Worm (Caenorhabditis elegans) whole organism, mixed stage, embryonic: ENCODE measurements around the gene ZK682.7.
A peak's percentile ranks its signal among the peaks of the same experiment; 100 is the strongest.

Experiments used
- M03D4.4 ChIP-seq: sonication (generic microtip); optimal IDR thresholded peaks from 2 replicates; lab custom pipeline; 2017; ENCODE audit warnings: mild to moderate bottlenecking, missing genetic modification characterization, missing compliant biosample characterization
- bed-3 ChIP-seq: fragments of 200-800 bp; sonication (Bioruptor generic); optimal IDR thresholded peaks from 3 replicates; lab custom pipeline; 2018; ENCODE audit warnings: mild to moderate bottlenecking, missing genetic modification characterization, moderate library complexity, missing compliant biosample characterization
- blmp-1 ChIP-seq: fragments of 150-350 bp; optimal IDR thresholded peaks from 2 replicates; lab custom pipeline; 2014; ENCODE audit warnings: missing biosample characterization, missing genetic modification characterization
- ceh-39 ChIP-seq: fragments of 150-350 bp; optimal IDR thresholded peaks from 2 replicates; lab custom pipeline; 2014; ENCODE audit warnings: missing biosample characterization, missing genetic modification characterization
- ceh-43 ChIP-seq: fragments of 200-800 bp; sonication (Bioruptor generic); optimal IDR thresholded peaks from 2 replicates; lab custom pipeline; 2018; ENCODE audit warnings: mild to moderate bottlenecking, missing genetic modification characterization, moderate library complexity, missing compliant biosample characterization
- ceh-83 ChIP-seq: fragments of 200-800 bp; sonication (Bioruptor generic); optimal IDR thresholded peaks from 2 replicates; lab custom pipeline; 2018; ENCODE audit warnings: mild to moderate bottlenecking, missing genetic modification characterization, missing compliant biosample characterization
- ces-1 ChIP-seq: fragments of 150-350 bp; optimal IDR thresholded peaks from 2 replicates; lab custom pipeline; 2014; ENCODE audit warnings: missing biosample characterization, missing genetic modification reagents, missing genetic modification characterization
- cnd-1 ChIP-seq: fragments of 200-800 bp; sonication (Bioruptor generic); optimal IDR thresholded peaks from 2 replicates; lab custom pipeline; 2018; ENCODE audit warnings: mild to moderate bottlenecking, missing genetic modification characterization, missing compliant biosample characterization
- drap-1 ChIP-seq: fragments of 200-800 bp; sonication (Bioruptor generic); optimal IDR thresholded peaks from 3 replicates; lab custom pipeline; 2018; ENCODE audit warnings: mild to moderate bottlenecking, missing genetic modification characterization, missing compliant biosample characterization
- elt-1 ChIP-seq: sonication (generic microtip); optimal IDR thresholded peaks from 2 replicates; lab custom pipeline; 2017; ENCODE audit warnings: missing genetic modification characterization, mild to moderate bottlenecking, missing compliant biosample characterization, antibody characterized with exemption, moderate library complexity, borderline replicate concordance; ENCODE audit not compliant: insufficient read depth
- elt-3 ChIP-seq: fragments of 150-350 bp; optimal IDR thresholded peaks from 2 replicates; lab custom pipeline; 2014; ENCODE audit warnings: missing biosample characterization, missing genetic modification characterization
- flh-1 ChIP-seq: fragments of 200-800 bp; sonication (Bioruptor generic); optimal IDR thresholded peaks from 2 replicates; lab custom pipeline; 2018; ENCODE audit warnings: mild to moderate bottlenecking, missing genetic modification characterization, moderate library complexity, missing compliant biosample characterization
- ham-2 ChIP-seq: fragments of 200-800 bp; sonication (Bioruptor generic); optimal IDR thresholded peaks from 2 replicates; lab custom pipeline; 2018; ENCODE audit warnings: mild to moderate bottlenecking, missing genetic modification characterization, missing compliant biosample characterization
- hlh-1 ChIP-seq: fragments of 150-350 bp; optimal IDR thresholded peaks from 2 replicates; lab custom pipeline; 2014; ENCODE audit warnings: missing biosample characterization, missing genetic modification reagents, missing genetic modification characterization
- lin-13 ChIP-seq: fragments of 150-350 bp; optimal IDR thresholded peaks from 2 replicates; lab custom pipeline; 2014; ENCODE audit warnings: missing biosample characterization, missing genetic modification characterization
- lin-32 ChIP-seq: fragments of 200-800 bp; sonication (Bioruptor generic); optimal IDR thresholded peaks from 2 replicates; lab custom pipeline; 2018; ENCODE audit warnings: mild to moderate bottlenecking, missing genetic modification characterization, missing compliant biosample characterization
- lsy-2 ChIP-seq: fragments of 150-350 bp; optimal IDR thresholded peaks from 2 replicates; lab custom pipeline; 2014; ENCODE audit warnings: missing biosample characterization, missing genetic modification characterization
- mab-5 ChIP-seq: fragments of 150-350 bp; optimal IDR thresholded peaks from 2 replicates; lab custom pipeline; 2014; ENCODE audit warnings: missing biosample characterization, missing genetic modification characterization
- mep-1 ChIP-seq: fragments of 150-350 bp; optimal IDR thresholded peaks from 2 replicates; lab custom pipeline; 2017; ENCODE audit warnings: missing biosample characterization, missing genetic modification reagents, missing genetic modification characterization, inconsistent platforms
- mls-2 ChIP-seq: sonication (generic microtip); optimal IDR thresholded peaks from 2 replicates; lab custom pipeline; 2016; ENCODE audit warnings: mild to moderate bottlenecking, missing genetic modification characterization, moderate library complexity, missing compliant biosample characterization
- nhr-12 ChIP-seq: fragments of 150-350 bp; optimal IDR thresholded peaks from 2 replicates; lab custom pipeline; 2014; ENCODE audit warnings: missing biosample characterization, missing genetic modification characterization
- nhr-2 ChIP-seq: fragments of 150-350 bp; optimal IDR thresholded peaks from 2 replicates; lab custom pipeline; 2014; ENCODE audit warnings: missing biosample characterization, missing genetic modification characterization
- nhr-237 ChIP-seq: fragments of 150-350 bp; optimal IDR thresholded peaks from 2 replicates; lab custom pipeline; 2014; ENCODE audit warnings: missing biosample characterization, missing genetic modification characterization
- nhr-28 ChIP-seq: fragments of 150-350 bp; optimal IDR thresholded peaks from 2 replicates; lab custom pipeline; 2014; ENCODE audit warnings: missing biosample characterization, missing genetic modification characterization
- nhr-76 ChIP-seq: sonication (generic microtip); optimal IDR thresholded peaks from 2 replicates; lab custom pipeline; 2017; ENCODE audit warnings: missing biosample characterization, missing genetic modification characterization
- pha-4 ChIP-seq: fragments of 150-350 bp; optimal IDR thresholded peaks from 2 replicates; lab custom pipeline; 2018; ENCODE audit warnings: missing biosample characterization, missing genetic modification reagents, missing genetic modification characterization
- sem-2 ChIP-seq: fragments of 200-800 bp; sonication (Bioruptor generic); optimal IDR thresholded peaks from 2 replicates; lab custom pipeline; 2018; ENCODE audit warnings: mild to moderate bottlenecking, missing genetic modification characterization, missing compliant biosample characterization
- snpc-4 ChIP-seq: fragments of 150-350 bp; optimal IDR thresholded peaks from 2 replicates; lab custom pipeline; 2014; ENCODE audit warnings: missing biosample characterization, missing genetic modification characterization
- sptf-1 ChIP-seq: sonication (generic microtip); optimal IDR thresholded peaks from 2 replicates; lab custom pipeline; 2017; ENCODE audit warnings: mild to moderate bottlenecking, missing genetic modification characterization, moderate library complexity, missing compliant biosample characterization
- tbx-8 ChIP-seq: fragments of 200-800 bp; sonication (Bioruptor generic); optimal IDR thresholded peaks from 2 replicates; lab custom pipeline; 2018; ENCODE audit warnings: mild to moderate bottlenecking, missing genetic modification characterization, moderate library complexity, missing compliant biosample characterization
- unc-120 ChIP-seq: sonication (generic microtip); optimal IDR thresholded peaks from 2 replicates; lab custom pipeline; 2017; ENCODE audit warnings: missing genetic modification characterization, missing compliant biosample characterization; ENCODE audit not compliant: poor library complexity, severe bottlenecking
- unc-39 ChIP-seq: fragments of 150-350 bp; optimal IDR thresholded peaks from 2 replicates; lab custom pipeline; 2014; ENCODE audit warnings: missing biosample characterization, missing genetic modification characterization
- unc-62 ChIP-seq: fragments of 150-350 bp; optimal IDR thresholded peaks from 2 replicates; lab custom pipeline; 2014; ENCODE audit warnings: missing biosample characterization, missing genetic modification reagents, missing genetic modification characterization
- zip-8 ChIP-seq: fragments of 150-350 bp; optimal IDR thresholded peaks from 2 replicates; lab custom pipeline; 2014; ENCODE audit warnings: missing biosample characterization, missing genetic modification characterization
- ztf-11 ChIP-seq: fragments of 150-350 bp; optimal IDR thresholded peaks from 2 replicates; lab custom pipeline; 2014; ENCODE audit warnings: missing biosample characterization, missing genetic modification characterization

The ZK682.7 gene

ce11 chrV:9293359-9293758 is 1.4 kb upstream of the ZK682.7 start:
- TF ChIP-seq elt-1 (tag; lab: Kevin White, UChicago) (no peak), M03D4.4 (peak; percentile 31), unc-120 (tag; lab: Kevin White, UChicago) (no peak), unc-39 (tag; lab: Kevin White, UChicago) (no peak), nhr-2 (tag; lab: Kevin White, UChicago) (no peak), mls-2 (tag; lab: Kevin White, UChicago) (peak; percentile 19), unc-62 (GFP tag; lab: Kevin White, UChicago) (no peak), drap-1 (GFP tag; lab: Kevin White, UChicago) (peak; percentile 29), tbx-8 (GFP tag; lab: Kevin White, UChicago) (no peak), ham-2 (GFP tag; lab: Kevin White, UChicago) (no peak), nhr-76 (tag; lab: Kevin White, UChicago) (no peak), mab-5 (tag; lab: Kevin White, UChicago) (no peak), ceh-83 (GFP tag; lab: Kevin White, UChicago) (peak; percentile 25), flh-1 (GFP tag; lab: Kevin White, UChicago) (no peak), nhr-237 (tag; lab: Kevin White, UChicago) (no peak), sptf-1 (tag; lab: Kevin White, UChicago) (peak; percentile 61), ceh-39 (tag; lab: Kevin White, UChicago) (no peak), ztf-11 (tag; lab: Kevin White, UChicago) (no peak), ceh-43 (GFP tag; lab: Kevin White, UChicago) (peak; percentile 24), snpc-4 (no peak), pha-4 (tag; lab: Kevin White, UChicago) (no peak), mep-1 (no peak), sem-2 (GFP tag; lab: Kevin White, UChicago) (no peak), lsy-2 (tag; lab: Kevin White, UChicago) (no peak), hlh-1 (no peak), zip-8 (tag; lab: Kevin White, UChicago) (no peak), ces-1 (GFP tag; lab: Kevin White, UChicago) (peak; percentile 59), cnd-1 (tag; lab: Kevin White, UChicago) (peak; percentile 1), lin-32 (GFP tag; lab: Kevin White, UChicago) (no peak), lin-13 (tag; lab: Kevin White, UChicago) (no peak), blmp-1 (tag; lab: Kevin White, UChicago) (no peak), bed-3 (GFP tag; lab: Kevin White, UChicago) (peak; percentile 6), nhr-28 (tag; lab: Kevin White, UChicago) (no peak), nhr-12 (tag; lab: Kevin White, UChicago) (no peak), elt-3 (tag; lab: Kevin White, UChicago) (no peak)

ce11 chrV:9287460-9287859 is 4.5 kb downstream of the ZK682.7 start, which contains the start of gene lron-2:
Gene lron-2, minus strand, starts transcription at chrV:9287560.
- TF ChIP-seq nhr-76 (tag; lab: Kevin White, UChicago) (no peak), nhr-28 (tag; lab: Kevin White, UChicago) (no peak), bed-3 (GFP tag; lab: Kevin White, UChicago) (no peak)
- TF ChIP-seq, all 35 proteins: peak for 0

- no peak for TF ChIP-seq ces-1 (GFP tag; lab: Kevin White, UChicago)
- TF ChIP-seq ham-2 (GFP tag; lab: Kevin White, UChicago), result no peak
- TF ChIP-seq nhr-2 (tag; lab: Kevin White, UChicago), result no peak
- TF ChIP-seq lin-13 (tag; lab: Kevin White, UChicago), result no peak
- TF ChIP-seq ceh-83 (GFP tag; lab: Kevin White, UChicago), result no peak
- TF ChIP-seq bed-3 (GFP tag; lab: Kevin White, UChicago), result no peak
- TF ChIP-seq sem-2 (GFP tag; lab: Kevin White, UChicago), result no peak
- no peak for TF ChIP-seq elt-3 (tag; lab: Kevin White, UChicago)
- TF ChIP-seq ceh-43 (GFP tag; lab: Kevin White, UChicago), result no peak
- TF ChIP-seq flh-1 (GFP tag; lab: Kevin White, UChicago), result no peak
- no peak for TF ChIP-seq unc-120 (tag; lab: Kevin White, UChicago)
- no peak for TF ChIP-seq nhr-76 (tag; lab: Kevin White, UChicago)
These were observed 8.5 kb downstream of the ZK682.7 start for ce11 chrV:9283452-9283851.
